Worm (Caenorhabditis elegans): ENCODE results near the gene lips-3.

lips-3 gene

ce11 chrIII:4649811-4650544 lies 33.6 kb downstream of the lips-3 start, which contains the start of gene ppm-2 (continued):
- TF ChIP-seq bed-1 (GFP tag; IDR thresholded peaks at IDR 0.05): no peak
- peak; percentile 100 for TF ChIP-seq madf-8 (GFP tag; conservative IDR thresholded peaks at IDR 0.05)
- TF ChIP-seq Y79H2A.3 (GFP tag; conservative IDR thresholded peaks at IDR 0.05): no peak
- TF ChIP-seq K11D2.4 (GFP tag; IDR thresholded peaks at IDR 0.05): no peak
- no peak for TF ChIP-seq ztf-28 (GFP tag; IDR thresholded peaks at IDR 0.05)
- peak; percentile 38 for TF ChIP-seq dpl-1 (GFP tag; optimal IDR thresholded peaks at IDR 0.05)
- no peak for TF ChIP-seq nhr-120 (GFP tag; IDR thresholded peaks at IDR 0.05)
- TF ChIP-seq D2030.7 (GFP tag; IDR thresholded peaks at IDR 0.05): peak; percentile 76
- peak; percentile 17; the same call in 1 of the 2 replicates for TF ChIP-seq hmg-1.2 (GFP tag; IDR thresholded peaks at IDR 0.05)
- TF ChIP-seq attf-5 (GFP tag; optimal IDR thresholded peaks at IDR 0.05): no peak
- TF ChIP-seq T26A5.8 (tag; optimal IDR thresholded peaks at IDR 0.05): no peak
- TF ChIP-seq let-526 (GFP tag; IDR thresholded peaks at IDR 0.05): 0 out of 2 replicates have a peak, but pooled peaks have one; percentile 35
- no peak for TF ChIP-seq F22D6.2 (tag; optimal IDR thresholded peaks at IDR 0.05)
- TF ChIP-seq F57C9.4 (tag; optimal IDR thresholded peaks at IDR 0.05): no peak
- no peak for TF ChIP-seq attf-3 (GFP tag; conservative IDR thresholded peaks at IDR 0.05)
- TF ChIP-seq F49E8.2 (tag; optimal IDR thresholded peaks at IDR 0.05; ENCODE audit: insufficient read depth): peak; percentile 87
- TF ChIP-seq Y67H2A.10 (GFP tag; conservative IDR thresholded peaks at IDR 0.05): no peak
- peak; percentile 1 for TF ChIP-seq lin-54 (GFP tag; optimal IDR thresholded peaks at IDR 0.05)
- no peak for TF ChIP-seq nhr-27 (tag; optimal IDR thresholded peaks at IDR 0.05)
- no peak for TF ChIP-seq ceh-40 (GFP tag; IDR thresholded peaks at IDR 0.05)
- no peak for TF ChIP-seq lin-35 (GFP tag; optimal IDR thresholded peaks at IDR 0.05)
- TF ChIP-seq unc-130 (GFP tag; optimal IDR thresholded peaks at IDR 0.05): no peak
- no peak for TF ChIP-seq tbp1 (GFP tag; optimal IDR thresholded peaks at IDR 0.05)
- peak; percentile 20 for TF ChIP-seq atf-7 (tag; optimal IDR thresholded peaks at IDR 0.05)
- TF ChIP-seq madf-10 (tag; optimal IDR thresholded peaks at IDR 0.05): no peak
- TF ChIP-seq lin-26 (GFP tag; IDR thresholded peaks at IDR 0.05): no peak
- no peak for TF ChIP-seq sea-2 (GFP tag; IDR thresholded peaks at IDR 0.05)
- no peak for TF ChIP-seq fkh-3 (tag; optimal IDR thresholded peaks at IDR 0.05)
- TF ChIP-seq madf-3 (GFP tag; IDR thresholded peaks at IDR 0.05): 0 out of 2 replicates have a peak, but pooled peaks have one; percentile 2
- TF ChIP-seq lin-40 (tag; optimal IDR thresholded peaks at IDR 0.05): no peak
- TF ChIP-seq him-1 (tag; optimal IDR thresholded peaks at IDR 0.05): peak; percentile 54
- TF ChIP-seq chd-7 (tag; optimal IDR thresholded peaks at IDR 0.05): no peak
- TF ChIP-seq F39B2.1 (GFP tag; IDR thresholded peaks at IDR 0.05): no peak
- TF ChIP-seq B0035.1 (tag; optimal IDR thresholded peaks at IDR 0.05): no peak
- TF ChIP-seq F57A8.1 (GFP tag; optimal IDR thresholded peaks at IDR 0.05): no peak
- no peak for TF ChIP-seq K12H6.12 (tag; optimal IDR thresholded peaks at IDR 0.05)
- TF ChIP-seq lag-1 (GFP tag; IDR thresholded peaks at IDR 0.05): no peak
- TF ChIP-seq let-607 (tag; optimal IDR thresholded peaks at IDR 0.05): peak in 1 of 2 experiments; percentile 25
- TF ChIP-seq Y53F4B.3 (GFP tag; IDR thresholded peaks at IDR 0.05): 0 out of 2 replicates have a peak, but pooled peaks have one; percentile 10
- TF ChIP-seq xnd-1 (tag; optimal IDR thresholded peaks at IDR 0.05): peak; percentile 97
- no peak for TF ChIP-seq Y53G8AR.9 (GFP tag; conservative IDR thresholded peaks at IDR 0.05)
- TF ChIP-seq egl-18 (GFP tag; IDR thresholded peaks at IDR 0.05): no peak
- TF ChIP-seq ama-1 (optimal IDR thresholded peaks at IDR 0.05): no peak
- no peak for TF ChIP-seq ama-1 (GFP tag; optimal IDR thresholded peaks at IDR 0.05)
- TF ChIP-seq B0261.1 (tag; optimal IDR thresholded peaks at IDR 0.05): no peak
- TF ChIP-seq ZK185.1 (tag; optimal IDR thresholded peaks at IDR 0.05; ENCODE audit: poor library complexity, severe bottlenecking): no peak
- TF ChIP-seq aptf-2 (GFP tag; conservative IDR thresholded peaks at IDR 0.05): 0 out of 2 replicates have a peak, but pooled peaks have one; percentile 59
- TF ChIP-seq unc-62 (GFP tag; optimal IDR thresholded peaks at IDR 0.05): no peak
